Worm (Caenorhabditis elegans) whole organism, L4 larva: ENCODE results near the gene pxl-1.

Experiments used
- D1046.2 ChIP-seq: fragments of 200-800 bp; sonication (Bioruptor generic); IDR thresholded peaks from 2 replicates; pipeline ENCODE4 v1.3.6; 2022; ENCODE audit warnings: missing genetic modification characterization, missing compliant biosample characterization
- F26F4.8 ChIP-seq: fragments of 200-800 bp; sonication (Bioruptor generic); conservative IDR thresholded peaks from 2 replicates; pipeline ENCODE4 v1.3.6; 2022; ENCODE audit warnings: missing genetic modification characterization, missing compliant biosample characterization
- F44E2.7 ChIP-seq: fragments of 200-800 bp; sonication (Bioruptor generic); IDR thresholded peaks from 2 replicates; pipeline ENCODE4 v2.1.2; 2022; ENCODE audit warnings: missing genetic modification characterization, missing compliant biosample characterization
- R02D3.7 ChIP-seq: fragments of 150-350 bp; sonication (generic microtip); optimal IDR thresholded peaks from 3 replicates; lab custom pipeline; 2014; ENCODE audit warnings: missing biosample characterization, missing genetic modification characterization
- T20F7.1 ChIP-seq: fragments of 200-800 bp; sonication (Bioruptor generic); optimal IDR thresholded peaks from 2 replicates; lab custom pipeline; 2018; ENCODE audit warnings: mild to moderate bottlenecking, missing genetic modification characterization, missing compliant biosample characterization
- Y5F2A.4 ChIP-seq: fragments of 200-800 bp; sonication (Bioruptor generic); optimal IDR thresholded peaks from 2 replicates; lab custom pipeline; 2018; ENCODE audit warnings: mild to moderate bottlenecking, missing genetic modification characterization, missing compliant biosample characterization
- Y75B8A.6 ChIP-seq: fragments of 200-800 bp; sonication (Bioruptor generic); IDR thresholded peaks from 2 replicates; pipeline ENCODE4 v1.3.6; 2022; ENCODE audit warnings: missing genetic modification reagents, missing genetic modification characterization, missing compliant biosample characterization
- ZK337.2 ChIP-seq: fragments of 200-800 bp; sonication (Bioruptor generic); IDR thresholded peaks from 2 replicates; pipeline ENCODE4 v1.3.6; 2022; ENCODE audit warnings: missing genetic modification reagents, missing genetic modification characterization, missing compliant biosample characterization
- aha-1 ChIP-seq: fragments of 150-350 bp; peaks from one replicate; lab custom pipeline; 2014; ENCODE audit warnings: missing biosample characterization, missing genetic modification characterization
- arid-1 ChIP-seq: fragments of 200-800 bp; sonication (Bioruptor generic); conservative IDR thresholded peaks from 2 replicates; pipeline ENCODE4 v1.3.6; 2022; ENCODE audit warnings: missing genetic modification reagents, missing genetic modification characterization, missing compliant biosample characterization
- ceh-20 ChIP-seq: fragments of 200-800 bp; sonication (Bioruptor generic); IDR thresholded peaks from 2 replicates; pipeline ENCODE4 v1.3.6; 2022; ENCODE audit warnings: missing genetic modification reagents, missing genetic modification characterization, missing compliant biosample characterization
- ceh-28 ChIP-seq: fragments of 150-350 bp; optimal IDR thresholded peaks from 2 replicates; lab custom pipeline; 2014; ENCODE audit warnings: missing biosample characterization, missing genetic modification reagents, missing genetic modification characterization
- ceh-32 ChIP-seq: sonication (generic microtip); optimal IDR thresholded peaks from 2 replicates; lab custom pipeline; 2016; ENCODE audit warnings: mild to moderate bottlenecking, missing genetic modification characterization, missing compliant biosample characterization; ENCODE audit not compliant: poor library complexity
- ceh-82 ChIP-seq: sonication (generic microtip); optimal IDR thresholded peaks from 2 replicates; lab custom pipeline; 2017; ENCODE audit warnings: missing biosample characterization, missing genetic modification characterization
- cey-2 ChIP-seq: sonication (generic microtip); optimal IDR thresholded peaks from 3 replicates; lab custom pipeline; 2017; ENCODE audit warnings: missing genetic modification characterization, mild to moderate bottlenecking, missing compliant biosample characterization, antibody characterized with exemption, borderline replicate concordance; ENCODE audit not compliant: insufficient read depth
- ctbp-1 ChIP-seq: fragments of 200-800 bp; sonication (Bioruptor generic); IDR thresholded peaks from 2 replicates; pipeline ENCODE4 v1.3.6; 2022; ENCODE audit warnings: missing genetic modification reagents, missing genetic modification characterization, missing compliant biosample characterization
- daf-19 ChIP-seq: fragments of 200-800 bp; sonication (Bioruptor generic); conservative IDR thresholded peaks from 2 replicates; pipeline ENCODE4 v1.3.6; 2022; ENCODE audit warnings: missing genetic modification characterization, missing compliant biosample characterization
- daf-8 ChIP-seq: fragments of 200-800 bp; sonication (Bioruptor generic); IDR thresholded peaks from 2 replicates; pipeline ENCODE4 v1.3.6; 2022; ENCODE audit warnings: missing genetic modification characterization, missing compliant biosample characterization
- dmd-6 ChIP-seq: fragments of 200-800 bp; sonication (Bioruptor generic); IDR thresholded peaks from 2 replicates; pipeline ENCODE4 v1.3.6; 2022; ENCODE audit warnings: missing genetic modification reagents, missing genetic modification characterization, missing compliant biosample characterization
- dpl-1 ChIP-seq: fragments of 150-350 bp; optimal IDR thresholded peaks from 2 replicates; lab custom pipeline; 2014; ENCODE audit warnings: missing biosample characterization, missing genetic modification reagents, missing genetic modification characterization
- fkh-10 ChIP-seq: fragments of 150-350 bp; optimal IDR thresholded peaks from 2 replicates; lab custom pipeline; 2014; ENCODE audit warnings: missing biosample characterization, missing genetic modification reagents, missing genetic modification characterization
- gei-8 ChIP-seq: fragments of 200-800 bp; sonication (Bioruptor generic); optimal IDR thresholded peaks from 2 replicates; lab custom pipeline; 2018; ENCODE audit warnings: mild to moderate bottlenecking, missing genetic modification characterization, missing compliant biosample characterization
- hif-1 ChIP-seq, 2 experiments: sonication (generic microtip); optimal IDR thresholded peaks; 2 replicates each; lab custom pipeline; 2016 to 2017; ENCODE audit warnings: missing compliant biosample characterization in 2 of 2, missing genetic modification characterization in 2 of 2, missing genetic modification reagents in 2 of 2, missing genotype in 2 of 2, mild to moderate bottlenecking in 1 of 2
- jun-1 ChIP-seq: fragments of 150-350 bp; optimal IDR thresholded peaks from 2 replicates; lab custom pipeline; 2014; ENCODE audit warnings: missing biosample characterization, missing genetic modification reagents, missing genetic modification characterization
- lin-38 ChIP-seq: fragments of 200-800 bp; sonication (Bioruptor generic); IDR thresholded peaks from 2 replicates; pipeline ENCODE4 v1.3.6; 2022; ENCODE audit warnings: missing genetic modification reagents, missing genetic modification characterization, missing compliant biosample characterization
- lir-3 ChIP-seq: sonication (generic microtip); optimal IDR thresholded peaks from 2 replicates; lab custom pipeline; 2016; ENCODE audit warnings: mild to moderate bottlenecking, missing genetic modification characterization, missing compliant biosample characterization
- madf-5 ChIP-seq, 2 experiments: fragments of 200-800 bp; sonication (Bioruptor generic); IDR thresholded peaks; 2 replicates each; pipeline ENCODE4 v1.3.6; 2022; ENCODE audit warnings: missing compliant biosample characterization in 2 of 2, missing genetic modification characterization in 2 of 2
- mdl-1 ChIP-seq, 2 experiments: fragments of 150-350 bp in 1 of 2; sonication (generic microtip) in 1 of 2; optimal IDR thresholded peaks; 2 replicates each; lab custom pipeline; 2014 to 2017; ENCODE audit warnings: missing biosample characterization in 2 of 2, missing genetic modification characterization in 2 of 2
- mxl-2 ChIP-seq: fragments of 200-800 bp; sonication (Bioruptor generic); conservative IDR thresholded peaks from 2 replicates; pipeline ENCODE4 v1.3.6; 2022; ENCODE audit warnings: missing genetic modification reagents, missing genetic modification characterization, missing compliant biosample characterization
- mxl-3 ChIP-seq: fragments of 200-800 bp; sonication (Bioruptor generic); optimal IDR thresholded peaks from 2 replicates; lab custom pipeline; 2018; ENCODE audit warnings: mild to moderate bottlenecking, missing genetic modification characterization, missing compliant biosample characterization
- nhr-10 ChIP-seq: fragments of 150-350 bp; optimal IDR thresholded peaks from 2 replicates; lab custom pipeline; 2014; ENCODE audit warnings: missing biosample characterization, missing genetic modification characterization
- nhr-111 ChIP-seq: fragments of 200-800 bp; sonication (Bioruptor generic); optimal IDR thresholded peaks from 2 replicates; lab custom pipeline; 2018; ENCODE audit warnings: mild to moderate bottlenecking, missing genetic modification characterization, missing compliant biosample characterization
- nhr-25 ChIP-seq: sonication (generic microtip); optimal IDR thresholded peaks from 2 replicates; lab custom pipeline; 2017; ENCODE audit warnings: missing genetic modification characterization, mild to moderate bottlenecking, missing compliant biosample characterization, antibody characterized with exemption, moderate library complexity, borderline replicate concordance; ENCODE audit not compliant: insufficient read depth
- nhr-28 ChIP-seq: fragments of 150-350 bp; optimal IDR thresholded peaks from 2 replicates; lab custom pipeline; 2014; ENCODE audit warnings: missing biosample characterization, missing genetic modification characterization
- nhr-41 ChIP-seq: fragments of 200-800 bp; sonication (Bioruptor generic); IDR thresholded peaks from 2 replicates; pipeline ENCODE4 v1.3.6; 2022; ENCODE audit warnings: missing genetic modification reagents, missing genetic modification characterization, missing compliant biosample characterization
- nhr-42 ChIP-seq: fragments of 200-800 bp; sonication (Bioruptor generic); IDR thresholded peaks from 2 replicates; pipeline ENCODE4 v1.3.6; 2022; ENCODE audit warnings: missing genetic modification characterization, missing compliant biosample characterization
- nhr-76 ChIP-seq: fragments of 150-350 bp; optimal IDR thresholded peaks from 2 replicates; lab custom pipeline; 2014; ENCODE audit warnings: missing biosample characterization, missing genetic modification characterization
- nhr-77 ChIP-seq: fragments of 150-350 bp; optimal IDR thresholded peaks from 2 replicates; lab custom pipeline; 2014; ENCODE audit warnings: missing biosample characterization, missing genetic modification characterization
- saeg-2 ChIP-seq: fragments of 200-800 bp; sonication (Bioruptor generic); IDR thresholded peaks from 2 replicates; pipeline ENCODE4 v1.3.6; 2022; ENCODE audit warnings: missing genetic modification reagents, missing genetic modification characterization, missing compliant biosample characterization
- sdz-12 ChIP-seq: fragments of 200-800 bp; sonication (Bioruptor generic); optimal IDR thresholded peaks from 2 replicates; lab custom pipeline; 2018; ENCODE audit warnings: mild to moderate bottlenecking, missing genetic modification characterization, missing compliant biosample characterization
- snpc-1.2 ChIP-seq: fragments of 200-800 bp; sonication (Bioruptor generic); IDR thresholded peaks from 2 replicates; pipeline ENCODE4 v1.3.6; 2022; ENCODE audit warnings: missing genetic modification reagents, missing genetic modification characterization, missing compliant biosample characterization
- snpc-4 ChIP-seq: fragments of 150-350 bp; optimal IDR thresholded peaks from 2 replicates; lab custom pipeline; 2014; ENCODE audit warnings: missing biosample characterization, missing genetic modification characterization
- spr-3 ChIP-seq: fragments of 200-800 bp; sonication (Bioruptor generic); optimal IDR thresholded peaks from 2 replicates; lab custom pipeline; 2018; ENCODE audit warnings: mild to moderate bottlenecking, missing genetic modification characterization, missing compliant biosample characterization
- tra-1 ChIP-seq: fragments of 200-800 bp; sonication (Bioruptor generic); IDR thresholded peaks from 2 replicates; pipeline ENCODE4 v1.3.6; 2022; ENCODE audit warnings: missing genetic modification reagents, missing genetic modification characterization, missing compliant biosample characterization
- unc-130 ChIP-seq: sonication (generic microtip); optimal IDR thresholded peaks from 2 replicates; lab custom pipeline; 2016; ENCODE audit warnings: missing genetic modification reagents, missing genetic modification characterization, missing compliant biosample characterization
- unc-62 ChIP-seq, 3 experiments: fragments of 150-350 bp in 1 of 3; sonication (generic microtip); optimal IDR thresholded peaks in 2 of 3; peaks in 1 of 3; 1 replicate in 1 of 3; 2 replicates in 2 of 3; lab custom pipeline; 2014 to 2017; ENCODE audit warnings: missing biosample characterization in 3 of 3, missing genetic modification characterization in 3 of 3, missing genetic modification reagents in 3 of 3, missing genotype in 1 of 3
- vab-7 ChIP-seq: fragments of 200-800 bp; sonication (Bioruptor generic); IDR thresholded peaks from 2 replicates; pipeline ENCODE4 v1.3.6; 2022; ENCODE audit warnings: missing genetic modification reagents, missing genetic modification characterization, missing compliant biosample characterization
- zip-11 ChIP-seq: fragments of 200-800 bp; sonication (Bioruptor generic); IDR thresholded peaks from 2 replicates; pipeline ENCODE4 v1.3.6; 2022; ENCODE audit warnings: missing genetic modification characterization, missing compliant biosample characterization
- ztf-7 ChIP-seq: fragments of 150-350 bp; optimal IDR thresholded peaks from 2 replicates; lab custom pipeline; 2014; ENCODE audit warnings: missing biosample characterization, missing genetic modification characterization

pxl-1 gene

DNA sequence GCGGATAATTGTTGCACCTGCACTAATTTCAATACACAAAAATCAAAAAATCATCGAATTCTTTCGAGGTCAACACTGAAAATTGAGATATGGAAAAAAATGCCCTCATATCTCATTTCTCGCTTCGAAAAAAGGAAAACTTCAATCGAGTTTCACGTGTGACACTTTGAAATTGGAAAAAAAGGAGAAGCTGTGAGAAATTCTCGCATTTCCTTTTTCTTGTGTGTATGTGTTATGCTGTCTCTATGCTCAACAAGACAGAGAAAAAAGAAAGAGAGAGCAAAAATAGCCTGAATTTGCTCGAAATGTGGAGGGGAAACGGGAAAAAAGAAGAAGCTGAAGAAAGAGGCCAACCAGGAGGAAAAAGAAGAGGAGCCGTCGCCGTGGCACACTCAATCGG, 49.4 kb downstream of the pxl-1 start (continued):
- TF ChIP-seq mxl-3 = no peak
- TF ChIP-seq fkh-10 (GFP tag; lab: Kevin White, UChicago) = peak; percentile 63

DNA sequence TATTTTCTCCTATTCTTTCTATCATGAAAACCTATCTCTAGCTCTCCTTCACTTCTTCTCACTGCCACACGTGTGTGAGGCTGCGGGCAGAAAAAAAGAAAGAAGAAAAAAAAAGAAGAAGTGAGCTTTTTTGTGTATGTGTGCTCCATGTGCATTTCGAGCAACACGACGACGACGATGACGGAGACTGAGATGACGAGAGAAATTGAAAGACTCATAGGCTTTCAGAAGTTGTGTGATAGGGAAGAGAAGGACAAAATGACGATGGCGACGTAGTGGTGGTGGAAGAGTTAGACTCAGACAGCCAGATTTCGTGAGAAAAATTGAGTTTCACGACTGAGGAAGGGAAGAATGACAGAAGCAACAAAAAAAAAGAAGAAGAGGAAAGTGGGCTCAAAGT, 50.3 kb downstream of the pxl-1 start:
- no peak for TF ChIP-seq unc-130
- TF ChIP-seq mdl-1 (tag; optimal IDR thresholded peaks at IDR 0.05; lab: Kevin White, UChicago) = peak; percentile 60 to 93
- no peak for TF ChIP-seq nhr-28 (tag; lab: Kevin White, UChicago)
- no peak for TF ChIP-seq mxl-2 (GFP tag; lab: Robert Waterston, UW)
- no peak for TF ChIP-seq nhr-25 (tag; lab: Kevin White, UChicago)
- TF ChIP-seq nhr-77 (tag; lab: Kevin White, UChicago) = no peak
- no peak for TF ChIP-seq saeg-2 (GFP tag; lab: Robert Waterston, UW)
- TF ChIP-seq ctbp-1 = peak; percentile 74
- TF ChIP-seq daf-19 (GFP tag; lab: Robert Waterston, UW) = no peak
- TF ChIP-seq D1046.2 (GFP tag; lab: Robert Waterston, UW) = no peak
- no peak for TF ChIP-seq lir-3 (tag; lab: Kevin White, UChicago)
- no peak for TF ChIP-seq nhr-76 (tag; lab: Kevin White, UChicago)
- TF ChIP-seq arid-1 = no peak
- no peak for TF ChIP-seq ceh-28 (tag; lab: Kevin White, UChicago)
- no peak for TF ChIP-seq T20F7.1 (GFP tag; lab: Kevin White, UChicago)
- peak in 1 of 2 experiments; percentile 45 for TF ChIP-seq hif-1 (tag; optimal IDR thresholded peaks at IDR 0.05; lab: Kevin White, UChicago)
- no peak for TF ChIP-seq R02D3.7 (tag; lab: Kevin White, UChicago)
- TF ChIP-seq dpl-1 (GFP tag; lab: Kevin White, UChicago) = peak; percentile 27
- no peak for TF ChIP-seq snpc-1.2
- TF ChIP-seq F44E2.7 (GFP tag; lab: Robert Waterston, UW) = no peak
- TF ChIP-seq ceh-82 (tag; lab: Kevin White, UChicago) = no peak
- TF ChIP-seq ZK337.2 (GFP tag; lab: Robert Waterston, UW) = no peak
- no peak for TF ChIP-seq jun-1 (tag; lab: Kevin White, UChicago)
- TF ChIP-seq tra-1 = no peak
- TF ChIP-seq mxl-3 = peak; percentile 42
- TF ChIP-seq ceh-32 (tag; lab: Kevin White, UChicago) = no peak
- TF ChIP-seq madf-5 (GFP tag; IDR thresholded peaks at IDR 0.05; lab: Robert Waterston, UW) = no peak
- TF ChIP-seq zip-11 (GFP tag; lab: Robert Waterston, UW) = no peak
- TF ChIP-seq ceh-20 = peak; percentile 71; the same call in 1 of the 2 replicates
- TF ChIP-seq Y75B8A.6 (GFP tag; lab: Robert Waterston, UW) = no peak
- TF ChIP-seq F26F4.8 (GFP tag; lab: Robert Waterston, UW) = no peak
- no peak for TF ChIP-seq nhr-111 (GFP tag; lab: Kevin White, UChicago)
- TF ChIP-seq dmd-6 (GFP tag; lab: Robert Waterston, UW) = no peak; the same call in none of the 2 replicates
- peak; percentile 88 for TF ChIP-seq aha-1 (tag; lab: Kevin White, UChicago)
- TF ChIP-seq spr-3 = no peak
- no peak for TF ChIP-seq Y5F2A.4 (GFP tag; lab: Kevin White, UChicago)
- TF ChIP-seq nhr-41 (GFP tag; lab: Robert Waterston, UW) = no peak
- TF ChIP-seq cey-2 (tag; lab: Kevin White, UChicago) = no peak
- TF ChIP-seq unc-62 (GFP tag; optimal IDR thresholded peaks at IDR 0.05 in 1 of 2; lab: Kevin White, UChicago) = peak in 1 of 2 experiments; percentile 91
- TF ChIP-seq unc-62 (tag; optimal IDR thresholded peaks at IDR 0.05; lab: Kevin White, UChicago) = no peak
- TF ChIP-seq sdz-12 (GFP tag; lab: Kevin White, UChicago) = no peak
- no peak for TF ChIP-seq ztf-7 (tag; lab: Kevin White, UChicago)
- no peak for TF ChIP-seq vab-7 (GFP tag; lab: Robert Waterston, UW)
- TF ChIP-seq snpc-4 (tag; lab: Kevin White, UChicago) = no peak
- no peak for TF ChIP-seq daf-8
- no peak for TF ChIP-seq gei-8 (GFP tag; lab: Kevin White, UChicago)
- no peak for TF ChIP-seq lin-38
- no peak for TF ChIP-seq nhr-10 (tag; lab: Kevin White, UChicago)
- no peak for TF ChIP-seq nhr-42 (GFP tag; lab: Robert Waterston, UW)
